Fruit fly (Drosophila melanogaster) whole organism, wandering third instar larva: ENCODE results near the gene CG5149.

Experiments
- Abd-B ChIP-seq: fragments of >200 bp; optimal IDR thresholded peaks from 2 replicates; lab custom pipeline; 2017; ENCODE audit warnings: missing biosample characterization, missing genetic modification characterization
- CG32264 ChIP-seq: fragments of 200-800 bp; sonication (Bioruptor generic); optimal IDR thresholded peaks from 2 replicates; lab custom pipeline; 2016; ENCODE audit warnings: missing biosample characterization, missing genetic modification characterization
- CG9705 ChIP-seq: fragments of 200-800 bp; sonication (Bioruptor generic); optimal IDR thresholded peaks from 2 replicates; lab custom pipeline; 2018; ENCODE audit warnings: missing biosample characterization, mild to moderate bottlenecking, missing genetic modification characterization
- CrebA ChIP-seq: fragments of 200-800 bp; sonication (Bioruptor generic); optimal IDR thresholded peaks from 2 replicates; lab custom pipeline; 2016; ENCODE audit warnings: missing biosample characterization, mild to moderate bottlenecking, missing genetic modification characterization, borderline replicate concordance
- Dfd ChIP-seq: fragments of >200 bp; optimal IDR thresholded peaks from 2 replicates; lab custom pipeline; 2017; ENCODE audit warnings: missing biosample characterization, missing genetic modification characterization
- Dif ChIP-seq: fragments of 200-275, 200-300 bp; sonication (Bioruptor generic); optimal IDR thresholded peaks from 2 replicates; lab custom pipeline; 2018; ENCODE audit warnings: missing biosample characterization, missing genetic modification characterization; ENCODE audit not compliant: partially characterized antibody
- GATAd ChIP-seq: sonication (Bioruptor generic); optimal IDR thresholded peaks from 2 replicates; lab custom pipeline; 2016; ENCODE audit warnings: missing biosample characterization, missing genetic modification characterization
- HLH106 ChIP-seq: fragments of 200-800 bp; optimal IDR thresholded peaks from 3 replicates; lab custom pipeline; 2019; ENCODE audit warnings: missing biosample characterization, mild to moderate bottlenecking, missing genetic modification characterization, moderate library complexity
- Hnf4 ChIP-seq: fragments of 200-800 bp; sonication (Bioruptor generic); optimal IDR thresholded peaks from 2 replicates; lab custom pipeline; 2016; ENCODE audit warnings: missing biosample characterization, mild to moderate bottlenecking, missing genetic modification characterization
- Hr78 ChIP-seq: fragments of >200 bp; optimal IDR thresholded peaks from 2 replicates; lab custom pipeline; 2017; ENCODE audit warnings: missing biosample characterization, missing genetic modification characterization
- Hr83 ChIP-seq: fragments of 200-300 bp; sonication (Bioruptor generic); optimal IDR thresholded peaks from 2 replicates; lab custom pipeline; 2016; ENCODE audit warnings: missing biosample characterization, mild to moderate bottlenecking, missing genetic modification characterization, moderate library complexity; ENCODE audit not compliant: poor library complexity, severe bottlenecking
- Jra ChIP-seq: sonication (Bioruptor generic); optimal IDR thresholded peaks from 2 replicates; lab custom pipeline; 2016; ENCODE audit warnings: missing biosample characterization, missing genetic modification characterization
- Mio ChIP-seq: sonication (Bioruptor generic); optimal IDR thresholded peaks from 2 replicates; lab custom pipeline; 2016; ENCODE audit warnings: missing biosample characterization, missing genetic modification characterization
- Myc ChIP-seq: fragments of >200 bp; optimal IDR thresholded peaks from 2 replicates; lab custom pipeline; 2017
- N ChIP-seq: fragments of >200 bp; optimal IDR thresholded peaks from 2 replicates; lab custom pipeline; 2018; ENCODE audit warnings: missing biosample characterization, missing external identifiers, missing genetic modification characterization
- OdsH ChIP-seq: fragments of 200-800 bp; sonication (Bioruptor generic); optimal IDR thresholded peaks from 2 replicates; lab custom pipeline; 2016; ENCODE audit warnings: missing biosample characterization, mild to moderate bottlenecking, missing genetic modification characterization
- Rel ChIP-seq, 2 experiments: fragments of 200-800 bp; sonication (Bioruptor generic) in 1 of 2; optimal IDR thresholded peaks; 2 replicates in 1 of 2; 3 replicates in 1 of 2; lab custom pipeline; 2016 to 2019; ENCODE audit warnings: mild to moderate bottlenecking in 2 of 2, missing biosample characterization in 2 of 2, missing genetic modification characterization in 2 of 2, moderate library complexity in 1 of 2
- Sp1 ChIP-seq: fragments of 200-800 bp; sonication (Bioruptor generic); optimal IDR thresholded peaks from 3 replicates; lab custom pipeline; 2019; ENCODE audit warnings: missing biosample characterization, mild to moderate bottlenecking, missing genetic modification characterization, moderate library complexity
- Vsx2 ChIP-seq: fragments of 200-300, 225-300 bp; sonication (Bioruptor generic); optimal IDR thresholded peaks from 2 replicates; lab custom pipeline; 2018; ENCODE audit warnings: missing biosample characterization, missing genetic modification characterization; ENCODE audit not compliant: partially characterized antibody
- br ChIP-seq: fragments of 200-800 bp; sonication (Bioruptor generic); optimal IDR thresholded peaks from 2 replicates; lab custom pipeline; 2016; ENCODE audit warnings: missing biosample characterization, missing genetic modification characterization
- brk ChIP-seq: fragments of 200-800 bp; sonication (Bioruptor generic); optimal IDR thresholded peaks from 2 replicates; lab custom pipeline; 2016; ENCODE audit warnings: missing biosample characterization, mild to moderate bottlenecking, missing genetic modification characterization
- dl ChIP-seq, 2 experiments: fragments of 175-275, 200-275 bp in 1 of 2; fragments of 200-275 bp in 1 of 2; sonication (Bioruptor generic); optimal IDR thresholded peaks; lab custom pipeline; 2018; ENCODE audit warnings: mild to moderate bottlenecking in 2 of 2, missing biosample characterization in 2 of 2, missing genetic modification characterization in 2 of 2, moderate library complexity in 2 of 2; ENCODE audit not compliant: partially characterized antibody in 2 of 2, insufficient read depth in 1 of 2
- dmrt93B ChIP-seq: fragments of 200-800 bp; sonication (Bioruptor generic); optimal IDR thresholded peaks from 2 replicates; lab custom pipeline; 2018; ENCODE audit warnings: missing biosample characterization, mild to moderate bottlenecking, missing genetic modification characterization
- dsf ChIP-seq: sonication (Bioruptor generic); optimal IDR thresholded peaks from 2 replicates; lab custom pipeline; 2016; ENCODE audit warnings: missing biosample characterization, missing genetic modification characterization, borderline replicate concordance
- ey ChIP-seq: fragments of 200-800 bp; sonication (Bioruptor generic); optimal IDR thresholded peaks from 2 replicates; lab custom pipeline; 2016; ENCODE audit warnings: missing biosample characterization, missing genetic modification characterization
- foxo ChIP-seq, 2 experiments: fragments of 200-800 bp; sonication (Bioruptor generic); optimal IDR thresholded peaks; 2 replicates in 1 of 2; 3 replicates in 1 of 2; lab custom pipeline; 2016 to 2017; ENCODE audit warnings: missing biosample characterization in 2 of 2, missing genetic modification characterization in 2 of 2
- fru ChIP-seq: fragments of 200-800 bp; sonication (Bioruptor generic); optimal IDR thresholded peaks from 3 replicates; lab custom pipeline; 2016; ENCODE audit warnings: missing biosample characterization, mild to moderate bottlenecking, missing genetic modification characterization
- h ChIP-seq: fragments of 200-800 bp; sonication (Bioruptor generic); optimal IDR thresholded peaks from 3 replicates; lab custom pipeline; 2016; ENCODE audit warnings: missing biosample characterization, mild to moderate bottlenecking, missing genetic modification characterization
- jim ChIP-seq: fragments of 175-275, 200-325 bp; sonication (Bioruptor generic); optimal IDR thresholded peaks from 2 replicates; lab custom pipeline; 2016; ENCODE audit warnings: missing biosample characterization, mild to moderate bottlenecking, missing genetic modification characterization
- lola ChIP-seq: fragments of >200 bp; optimal IDR thresholded peaks from 2 replicates; lab custom pipeline; 2017; ENCODE audit warnings: missing biosample characterization, missing genetic modification characterization
- pan ChIP-seq: fragments of >200 bp; optimal IDR thresholded peaks from 2 replicates; lab custom pipeline; 2017
- psq ChIP-seq: fragments of 200-800 bp; sonication (Bioruptor generic); optimal IDR thresholded peaks from 3 replicates; lab custom pipeline; 2017; ENCODE audit warnings: missing biosample characterization, mild to moderate bottlenecking, missing genetic modification characterization, moderate library complexity
- rgr ChIP-seq: fragments of 200-800 bp; sonication (Bioruptor generic); optimal IDR thresholded peaks from 3 replicates; lab custom pipeline; 2016; ENCODE audit warnings: missing biosample characterization, mild to moderate bottlenecking, missing genetic modification characterization
- sage ChIP-seq: fragments of 200-800 bp; sonication (Bioruptor generic); optimal IDR thresholded peaks from 2 replicates; lab custom pipeline; 2016; ENCODE audit warnings: missing biosample characterization, mild to moderate bottlenecking, missing genetic modification characterization
- sv ChIP-seq: fragments of 200-800 bp; sonication (Bioruptor generic); optimal IDR thresholded peaks from 3 replicates; lab custom pipeline; 2016; ENCODE audit warnings: missing biosample characterization, missing genetic modification characterization
- tai ChIP-seq: sonication (Bioruptor generic); optimal IDR thresholded peaks from 2 replicates; lab custom pipeline; 2016; ENCODE audit warnings: missing biosample characterization, missing genetic modification characterization
- usp ChIP-seq: fragments of >200 bp; optimal IDR thresholded peaks from 2 replicates; lab custom pipeline; 2017; ENCODE audit warnings: missing biosample characterization, missing genetic modification characterization
- woc ChIP-seq: sonication (Bioruptor generic); optimal IDR thresholded peaks from 2 replicates; lab custom pipeline; 2016; ENCODE audit warnings: missing biosample characterization, mild to moderate bottlenecking, missing genetic modification characterization

CG5149 gene

DNA sequence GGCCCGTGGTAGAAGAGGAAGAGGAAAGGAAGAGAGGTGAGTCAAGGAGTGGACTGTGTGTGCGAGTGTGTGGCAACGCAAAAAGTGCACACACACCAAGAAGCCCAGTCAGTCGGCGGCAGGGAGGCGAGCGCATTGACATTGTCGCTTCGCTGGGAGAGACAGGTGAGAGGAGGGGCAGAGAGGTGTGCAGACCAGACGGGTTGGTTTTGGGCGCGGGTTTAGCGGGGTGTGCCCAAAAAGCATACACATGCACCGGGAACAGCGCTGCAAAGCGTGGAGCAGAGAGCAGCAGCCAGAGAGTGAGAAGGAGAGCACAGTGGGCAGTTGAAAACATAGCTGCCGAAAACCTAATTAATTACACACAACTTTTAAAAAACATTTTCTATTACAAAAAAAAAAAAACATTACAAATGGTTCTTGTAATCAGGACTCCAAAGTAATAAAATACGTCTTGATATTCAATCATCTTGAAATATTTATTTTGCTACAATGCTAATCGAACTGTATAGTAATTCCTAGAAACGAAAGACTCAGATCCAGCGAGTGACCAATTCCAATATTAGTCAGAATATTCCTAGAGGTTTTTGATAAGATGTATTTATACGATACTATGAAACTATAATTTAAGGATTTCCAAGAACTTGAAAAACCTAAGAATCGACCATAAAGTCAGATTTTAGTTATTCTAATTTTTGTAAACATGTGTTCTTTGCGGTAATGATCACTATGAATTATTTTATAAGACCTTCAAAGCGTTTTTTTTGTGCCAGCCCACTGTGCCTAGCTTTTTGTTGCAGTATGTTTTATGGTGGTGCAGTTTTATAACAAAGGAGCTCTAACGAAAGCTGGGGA, 34.6 kb upstream of the CG5149 start:
- peak; percentile 11 for TF ChIP-seq CG9705 (GFP tag; lab: Kevin White, UChicago)
- no peak for TF ChIP-seq Myc (lab: Kevin White, UChicago)
- no peak for TF ChIP-seq sv (GFP tag; lab: Kevin White, UChicago)
- no peak for TF ChIP-seq usp (GFP tag; lab: Kevin White, UChicago)
- TF ChIP-seq Abd-B (GFP tag; lab: Kevin White, UChicago) = no peak
- no peak for TF ChIP-seq brk (GFP tag; lab: Kevin White, UChicago)
- TF ChIP-seq foxo (GFP tag; optimal IDR thresholded peaks at IDR 0.05; lab: Kevin White, UChicago) = peak in 1 of 2 experiments; percentile 74
- peak; percentile 69 to 73 for TF ChIP-seq dl (GFP tag; optimal IDR thresholded peaks at IDR 0.05; lab: Kevin White, UChicago; ENCODE audit: insufficient read depth in 1 of 2, partially characterized antibody in 2 of 2)
- peak; percentile 74 for TF ChIP-seq Sp1 (GFP tag; lab: Kevin White, UChicago)
- TF ChIP-seq woc (GFP tag; lab: Kevin White, UChicago) = peak; percentile 77
- TF ChIP-seq fru (GFP tag; lab: Kevin White, UChicago) = peak; percentile 64
- peak; percentile 55 for TF ChIP-seq dmrt93B (GFP tag; lab: Kevin White, UChicago)
- no peak for TF ChIP-seq br (GFP tag; lab: Kevin White, UChicago)
- TF ChIP-seq rgr = peak; percentile 66
- TF ChIP-seq N (GFP tag; lab: Kevin White, UChicago) = peak; percentile 23
- TF ChIP-seq lola (GFP tag; lab: Kevin White, UChicago) = no peak
- TF ChIP-seq Hnf4 (GFP tag; lab: Kevin White, UChicago) = peak; percentile 66
- TF ChIP-seq Jra = peak; percentile 94
- peak; percentile 78 for TF ChIP-seq tai (GFP tag; lab: Kevin White, UChicago)
- TF ChIP-seq dsf (GFP tag; lab: Kevin White, UChicago) = no peak
- TF ChIP-seq GATAd = no peak
- peak; percentile 41 for TF ChIP-seq h
- peak; percentile 52 for TF ChIP-seq Vsx2 (GFP tag; lab: Kevin White, UChicago)
- TF ChIP-seq Hr83 = peak; percentile 98
- no peak for TF ChIP-seq Rel (GFP tag; optimal IDR thresholded peaks at IDR 0.05; lab: Kevin White, UChicago)
- peak; percentile 75 for TF ChIP-seq Rel (tag; optimal IDR thresholded peaks at IDR 0.05; lab: Kevin White, UChicago)
- TF ChIP-seq CG32264 = no peak
- no peak for TF ChIP-seq Hr78 (GFP tag; lab: Kevin White, UChicago)
- no peak for TF ChIP-seq CrebA (GFP tag; lab: Kevin White, UChicago)
- no peak for TF ChIP-seq sage (GFP tag; lab: Kevin White, UChicago)
- peak; percentile 84 for TF ChIP-seq psq (GFP tag; lab: Kevin White, UChicago)
- TF ChIP-seq jim (GFP tag; lab: Kevin White, UChicago) = peak; percentile 75
- no peak for TF ChIP-seq Dfd (GFP tag; lab: Kevin White, UChicago)
- TF ChIP-seq OdsH (GFP tag; lab: Kevin White, UChicago) = peak; percentile 60
- TF ChIP-seq ey (GFP tag; lab: Kevin White, UChicago) = peak; percentile 69
- TF ChIP-seq pan (lab: Kevin White, UChicago) = no peak
- TF ChIP-seq Mio (GFP tag; lab: Kevin White, UChicago) = no peak
- peak; percentile 92 for TF ChIP-seq Dif (GFP tag; lab: Kevin White, UChicago)
- TF ChIP-seq HLH106 (tag; lab: Kevin White, UChicago) = peak; percentile 64
- TF ChIP-seq, all 38 proteins: peak for 22
